Fruit fly (Drosophila melanogaster) whole organism, embryonic: ENCODE data around the gene erm.
A peak's percentile ranks its signal among the peaks of the same experiment; 100 is the strongest.

ENCODE experiments used
- Ada2b ChIP-seq: fragments of 200-800 bp; sonication (Bioruptor generic); IDR thresholded peaks from 2 replicates; pipeline ENCODE4 v1.3.6; 2022; ENCODE audit warnings: missing biosample characterization, missing genetic modification characterization
- CG1024 ChIP-seq: fragments of 200-800 bp; sonication (Bioruptor generic); IDR thresholded peaks from 2 replicates; pipeline ENCODE4 v1.3.6; 2022; ENCODE audit warnings: missing biosample characterization, missing genetic modification characterization
- CG10979 ChIP-seq: fragments of 200-800 bp; sonication (Bioruptor generic); optimal IDR thresholded peaks from 2 replicates; lab custom pipeline; 2018; ENCODE audit warnings: missing biosample characterization, mild to moderate bottlenecking, missing genetic modification characterization, moderate library complexity
- CG11085 ChIP-seq: fragments of 200-800 bp; sonication (Bioruptor generic); IDR thresholded peaks from 2 replicates; pipeline ENCODE4 v1.3.6; 2022; ENCODE audit warnings: missing biosample characterization, missing genetic modification characterization
- CG11695 ChIP-seq: fragments of 200-800 bp; sonication (Bioruptor generic); IDR thresholded peaks from 3 replicates; pipeline ENCODE4 v1.3.6; 2022; ENCODE audit warnings: missing biosample characterization, missing genetic modification characterization
- CG1603 ChIP-seq: fragments of 200-800 bp; sonication (Bioruptor generic); optimal IDR thresholded peaks from 2 replicates; lab custom pipeline; 2019; ENCODE audit warnings: missing biosample characterization, mild to moderate bottlenecking, missing genetic modification characterization, moderate library complexity
- CG17186 ChIP-seq: fragments of 200-800 bp; sonication (Bioruptor generic); optimal IDR thresholded peaks from 3 replicates; lab custom pipeline; 2017; ENCODE audit warnings: missing biosample characterization, missing genetic modification reagents, missing genetic modification characterization
- CG17361 ChIP-seq: fragments of 200-800 bp; sonication (Bioruptor generic); IDR thresholded peaks from 3 replicates; pipeline ENCODE4 v1.3.6; 2022; ENCODE audit warnings: missing biosample characterization, missing genetic modification characterization
- CG18476 ChIP-seq: fragments of 200-800 bp; sonication (Bioruptor generic); optimal IDR thresholded peaks from 2 replicates; lab custom pipeline; 2016; ENCODE audit warnings: missing biosample characterization, mild to moderate bottlenecking, missing genetic modification characterization
- CG30020 ChIP-seq: fragments of 200-800 bp; optimal IDR thresholded peaks from 2 replicates; lab custom pipeline; 2019; ENCODE audit warnings: missing biosample characterization, mild to moderate bottlenecking, missing genetic modification characterization, moderate library complexity
- CG30403 ChIP-seq: fragments of 200-800 bp; sonication (Bioruptor generic); optimal IDR thresholded peaks from 3 replicates; lab custom pipeline; 2016; ENCODE audit warnings: missing biosample characterization, missing genetic modification characterization
- CG33213 ChIP-seq: fragments of 200-800 bp; sonication (Bioruptor generic); optimal IDR thresholded peaks from 3 replicates; lab custom pipeline; 2016; ENCODE audit warnings: missing biosample characterization, missing genetic modification characterization
- CG4360 ChIP-seq: fragments of 200-800 bp; sonication (Bioruptor generic); IDR thresholded peaks from 2 replicates; pipeline ENCODE4 v1.3.6; 2022; ENCODE audit warnings: missing biosample characterization, missing genetic modification characterization
- CG5953 ChIP-seq: fragments of 200-800 bp; sonication (Bioruptor generic); IDR thresholded peaks from 2 replicates; pipeline ENCODE4 v1.3.6; 2022; ENCODE audit warnings: missing biosample characterization, missing genetic modification characterization
- CG7372 ChIP-seq: fragments of 200-800 bp; sonication (Bioruptor generic); IDR thresholded peaks from 2 replicates; pipeline ENCODE4 v1.3.6; 2022; ENCODE audit warnings: missing biosample characterization, missing genetic modification characterization
- CG9797 ChIP-seq: fragments of 200-800 bp; sonication (Bioruptor generic); optimal IDR thresholded peaks from 3 replicates; lab custom pipeline; 2018; ENCODE audit warnings: missing biosample characterization, mild to moderate bottlenecking, missing genetic modification characterization
- Deaf1 ChIP-seq: fragments of 200-800 bp; optimal IDR thresholded peaks from 3 replicates; lab custom pipeline; 2019; ENCODE audit warnings: missing biosample characterization, mild to moderate bottlenecking, missing genetic modification characterization, moderate library complexity
- Dek ChIP-seq: fragments of 200-800 bp; sonication (Bioruptor generic); optimal IDR thresholded peaks from 3 replicates; lab custom pipeline; 2019; ENCODE audit warnings: missing biosample characterization, mild to moderate bottlenecking, missing genetic modification characterization, moderate library complexity
- Drgx ChIP-seq: fragments of 200-800 bp; sonication (Bioruptor generic); IDR thresholded peaks from 2 replicates; pipeline ENCODE4 v1.3.6; 2022; ENCODE audit warnings: missing biosample characterization, missing genetic modification characterization
- Ets65A ChIP-seq: fragments of 200-800 bp; sonication (Bioruptor generic); peaks from one replicate; lab custom pipeline; 2016; ENCODE audit warnings: missing biosample characterization, missing genetic modification characterization
- Hey ChIP-seq: fragments of 200-800 bp; sonication (Bioruptor generic); optimal IDR thresholded peaks from 3 replicates; lab custom pipeline; 2018; ENCODE audit warnings: missing biosample characterization, mild to moderate bottlenecking, missing genetic modification characterization
- Med ChIP-seq: fragments of 200-800 bp; sonication (Bioruptor generic); peaks from one replicate; lab custom pipeline; 2016; ENCODE audit warnings: missing biosample characterization, missing genetic modification characterization, mild to moderate bottlenecking, inconsistent platforms, moderate library complexity
- NC2α ChIP-seq: fragments of 200-800 bp; sonication (Bioruptor generic); optimal IDR thresholded peaks from 2 replicates; lab custom pipeline; 2016; ENCODE audit warnings: missing biosample characterization, missing genetic modification characterization
- Nf-YC ChIP-seq: fragments of 200-800 bp; optimal IDR thresholded peaks from 3 replicates; lab custom pipeline; 2019; ENCODE audit warnings: missing biosample characterization, mild to moderate bottlenecking, missing genetic modification characterization, moderate library complexity
- Optix ChIP-seq: fragments of 200-800 bp; sonication (Bioruptor generic); IDR thresholded peaks from 3 replicates; pipeline ENCODE4 v1.3.6; 2022; ENCODE audit warnings: missing biosample characterization, missing genetic modification characterization
- Rfx ChIP-seq: fragments of 200-800 bp; sonication (Bioruptor generic); IDR thresholded peaks from 2 replicates; pipeline ENCODE4 v1.3.6; 2022; ENCODE audit warnings: missing biosample characterization, missing genetic modification characterization
- Sin3A ChIP-seq: fragments of >200 bp; optimal IDR thresholded peaks from 2 replicates; lab custom pipeline; 2018
- Sox102F ChIP-seq: fragments of 200-800 bp; sonication (Bioruptor generic); optimal IDR thresholded peaks from 2 replicates; lab custom pipeline; 2018; ENCODE audit warnings: missing biosample characterization, mild to moderate bottlenecking, missing genetic modification characterization, moderate library complexity
- TFAM ChIP-seq: fragments of 200-800 bp; sonication (Bioruptor generic); optimal IDR thresholded peaks from 2 replicates; lab custom pipeline; 2017; ENCODE audit warnings: missing biosample characterization, missing genetic modification characterization, inconsistent platforms
- amos ChIP-seq: fragments of 200-800 bp; sonication (Bioruptor generic); IDR thresholded peaks from 2 replicates; pipeline ENCODE4 v1.3.6; 2022; ENCODE audit warnings: missing biosample characterization, missing genetic modification characterization; ENCODE audit not compliant: partially characterized antibody
- bsh ChIP-seq, 2 experiments: fragments of 200-800 bp; sonication (Bioruptor generic); optimal IDR thresholded peaks; 2 replicates each; lab custom pipeline; 2017 to 2018; ENCODE audit warnings: mild to moderate bottlenecking in 2 of 2, missing biosample characterization in 2 of 2, missing genetic modification characterization in 2 of 2, moderate library complexity in 1 of 2
- dmrt11E ChIP-seq: fragments of 200-800 bp; sonication (Bioruptor generic); optimal IDR thresholded peaks from 3 replicates; lab custom pipeline; 2018; ENCODE audit warnings: missing biosample characterization, mild to moderate bottlenecking, missing genetic modification characterization, moderate library complexity
- ewg ChIP-seq: fragments of 200-800 bp; sonication (Bioruptor generic); optimal IDR thresholded peaks from 3 replicates; lab custom pipeline; 2017; ENCODE audit warnings: mild to moderate bottlenecking, missing biosample characterization, missing genetic modification reagents, missing genetic modification characterization
- gem ChIP-seq: fragments of 200-800 bp; sonication (Bioruptor generic); optimal IDR thresholded peaks from 2 replicates; lab custom pipeline; 2019; ENCODE audit warnings: missing biosample characterization, mild to moderate bottlenecking, missing genetic modification characterization, moderate library complexity
- kay ChIP-seq: fragments of 200-800 bp; sonication (Bioruptor generic); optimal IDR thresholded peaks from 2 replicates; lab custom pipeline; 2016; ENCODE audit warnings: missing biosample characterization, missing genetic modification characterization
- lab ChIP-seq: fragments of 200-800 bp; sonication (Bioruptor generic); optimal IDR thresholded peaks from 3 replicates; lab custom pipeline; 2017; ENCODE audit warnings: missing biosample characterization, missing genetic modification characterization, mild to moderate bottlenecking, moderate library complexity, missing genetic modification reagents
- lmd ChIP-seq: fragments of 200-800 bp; sonication (Bioruptor generic); IDR thresholded peaks from 2 replicates; pipeline ENCODE4 v1.3.6; 2022; ENCODE audit warnings: missing biosample characterization, missing genetic modification characterization
- lola ChIP-seq, 3 experiments: fragments of >200 bp in 2 of 3; fragments of 200-800 bp in 1 of 3; sonication (Bioruptor generic) in 1 of 3; optimal IDR thresholded peaks; 2 replicates each; lab custom pipeline; 2017 to 2019; ENCODE audit warnings: missing biosample characterization in 3 of 3, missing genetic modification characterization in 3 of 3, mild to moderate bottlenecking in 1 of 3, moderate library complexity in 1 of 3
- mld ChIP-seq: fragments of 200-800 bp; sonication (Bioruptor generic); IDR thresholded peaks from 3 replicates; pipeline ENCODE4 v1.3.6; 2022; ENCODE audit warnings: missing biosample characterization, missing genetic modification characterization; ENCODE audit not compliant: partially characterized antibody
- oc ChIP-seq: fragments of 200-800 bp; sonication (Bioruptor generic); optimal IDR thresholded peaks from 2 replicates; lab custom pipeline; 2018; ENCODE audit warnings: missing biosample characterization, mild to moderate bottlenecking, missing genetic modification characterization, moderate library complexity
- prd ChIP-seq, 3 experiments: fragments of >200 bp in 2 of 3; fragments of 200-800 bp in 1 of 3; sonication (Bioruptor generic) in 1 of 3; optimal IDR thresholded peaks in 2 of 3; IDR thresholded peaks in 1 of 3; 2 replicates in 2 of 3; 3 replicates in 1 of 3; pipeline versions ENCODE4 v1.3.6 to Lab custom; 2017 to 2022; ENCODE audit warnings: missing biosample characterization in 1 of 3, missing genetic modification characterization in 1 of 3
- row ChIP-seq: fragments of 200-800 bp; sonication (Bioruptor generic); IDR thresholded peaks from 3 replicates; pipeline ENCODE4 v1.3.6; 2022; ENCODE audit warnings: missing biosample characterization, missing genetic modification characterization
- sens ChIP-seq: fragments of 200-800 bp; sonication (Bioruptor generic); peaks from one replicate; lab custom pipeline; 2016; ENCODE audit warnings: missing biosample characterization, missing genetic modification characterization
- sim ChIP-seq: fragments of 200-800 bp; sonication (Bioruptor generic); IDR thresholded peaks from 2 replicates; pipeline ENCODE4 v1.3.6; 2022; ENCODE audit warnings: missing biosample characterization, missing genetic modification characterization
- sisA ChIP-seq: fragments of 200-800 bp; sonication (Bioruptor generic); IDR thresholded peaks from 2 replicates; pipeline ENCODE4 v1.3.6; 2022; ENCODE audit warnings: missing biosample characterization, missing genetic modification characterization
- tap ChIP-seq: fragments of 200-800 bp; optimal IDR thresholded peaks from 3 replicates; lab custom pipeline; 2019; ENCODE audit warnings: missing biosample characterization, mild to moderate bottlenecking, missing genetic modification characterization, moderate library complexity
- tio ChIP-seq: fragments of 200-800 bp; sonication (Bioruptor generic); optimal IDR thresholded peaks from 2 replicates; lab custom pipeline; 2017; ENCODE audit warnings: missing biosample characterization, missing genetic modification characterization, inconsistent platforms
- tll ChIP-seq, 2 experiments: fragments of 200-800 bp in 1 of 2; fragments of >200 bp in 1 of 2; sonication (Bioruptor generic) in 1 of 2; optimal IDR thresholded peaks; 2 replicates each; lab custom pipeline; 2017 to 2019; ENCODE audit warnings: missing biosample characterization in 2 of 2, missing genetic modification characterization in 2 of 2, mild to moderate bottlenecking in 1 of 2, moderate library complexity in 1 of 2
- zfh1 ChIP-seq: fragments of 200-800 bp; sonication (Bioruptor generic); IDR thresholded peaks from 3 replicates; pipeline ENCODE4 v1.3.6; 2022; ENCODE audit warnings: missing biosample characterization, missing genetic modification characterization

erm gene

dm6 chr2L:1961932-1962496 lies 8.1 kb downstream of the erm start:
- TF ChIP-seq Dek: no peak
- TF ChIP-seq CG17186 (GFP tag; lab: Kevin White, UChicago): no peak
- TF ChIP-seq Drgx: no peak
- TF ChIP-seq Deaf1 (tag; lab: Kevin White, UChicago): no peak
- peak; percentile 97 for TF ChIP-seq Hey
- peak; percentile 70 for TF ChIP-seq CG4360 (GFP tag; lab: Robert Waterston, UW)
- peak; percentile 44 for TF ChIP-seq CG18476 (GFP tag; lab: Kevin White, UChicago)
- TF ChIP-seq tll (GFP tag; optimal IDR thresholded peaks at IDR 0.05; lab: Kevin White, UChicago): peak in 1 of 2 experiments; percentile 76
- TF ChIP-seq Sin3A (lab: Kevin White, UChicago): no peak
- TF ChIP-seq Nf-YC (tag; lab: Kevin White, UChicago): peak; percentile 13

- TF ChIP-seq CG1603 (tag; lab: Kevin White, UChicago) (peak; percentile 48), mld (no peak), CG11085 (GFP tag; lab: Robert Waterston, UW) (no peak), CG7372 (no peak), Rfx (GFP tag; lab: Robert Waterston, UW) (no peak), ewg (no peak), prd (optimal IDR thresholded peaks at IDR 0.05; lab: Kevin White, UChicago) (no peak), prd (GFP tag; IDR thresholded peaks at IDR 0.05; lab: Robert Waterston, UW) (no peak), Sin3A (lab: Kevin White, UChicago) (no peak), TFAM (no peak), amos (GFP tag; lab: Robert Waterston, UW) (no peak), Ets65A (GFP tag; lab: Kevin White, UChicago) (peak; percentile 40), CG17361 (GFP tag; lab: Robert Waterston, UW) (no peak), kay (GFP tag; lab: Kevin White, UChicago) (no peak), tio (GFP tag; lab: Kevin White, UChicago) (no peak), lab (GFP tag; lab: Kevin White, UChicago) (no peak), zfh1 (GFP tag; lab: Robert Waterston, UW) (peak; percentile 40; the same call in 1 of the 3 replicates), Med (no peak), gem (tag; lab: Kevin White, UChicago) (peak; percentile 28), CG30020 (no peak), sim (GFP tag; lab: Robert Waterston, UW) (no peak), CG9797 (GFP tag; lab: Kevin White, UChicago) (no peak), lola (GFP tag; optimal IDR thresholded peaks at IDR 0.05; lab: Kevin White, UChicago) (no peak), CG30403 (GFP tag; lab: Kevin White, UChicago) (no peak), lmd (GFP tag; lab: Robert Waterston, UW) (0 out of 2 replicates have a peak, but pooled peaks have one; percentile 21), CG33213 (GFP tag; lab: Kevin White, UChicago) (no peak), sens (peak; percentile 71), Sox102F (peak; percentile 11), NC2α (GFP tag; lab: Kevin White, UChicago) (no peak), tap (no peak), sisA (GFP tag; lab: Robert Waterston, UW) (no peak), bsh (GFP tag; optimal IDR thresholded peaks at IDR 0.05; lab: Kevin White, UChicago) (peak in 1 of 2 experiments; percentile 23), Optix (GFP tag; lab: Robert Waterston, UW) (no peak), row (GFP tag; lab: Robert Waterston, UW) (peak; percentile 37; the same call in 1 of the 3 replicates), oc (no peak), CG1024 (GFP tag; lab: Robert Waterston, UW) (peak; percentile 42; the same call in 1 of the 2 replicates), CG10979 (tag; lab: Kevin White, UChicago) (peak; percentile 6), CG11695 (no peak), Ada2b (no peak), CG5953 (GFP tag; lab: Robert Waterston, UW) (no peak), dmrt11E (no peak)
Observed at dm6 chr2L:1960056-1960455, 10.1 kb downstream of the erm start.
